Fruit fly (Drosophila melanogaster) whole organism: Measurements from ENCODE around the gene CG18132.

Experiments
- CG8478 ChIP-seq: fragments of >200 bp; optimal IDR thresholded peaks from 2 replicates; lab custom pipeline; 2018; ENCODE audit warnings: inconsistent platforms
- Dll ChIP-seq: fragments of >200 bp; optimal IDR thresholded peaks from 2 replicates; lab custom pipeline; 2017
- EcR ChIP-seq, 2 experiments: fragments of >200 bp; optimal IDR thresholded peaks; 2 replicates each; lab custom pipeline; 2017; ENCODE audit warnings: missing biosample characterization in 2 of 2, missing genetic modification characterization in 2 of 2, missing genetic modification reagents in 2 of 2
- pan ChIP-seq: fragments of >200 bp; optimal IDR thresholded peaks from 2 replicates; lab custom pipeline; 2017
- psq ChIP-seq: fragments of >200 bp; optimal IDR thresholded peaks from 2 replicates; lab custom pipeline; 2017
- usp ChIP-seq: fragments of >200 bp; optimal IDR thresholded peaks from 2 replicates; lab custom pipeline; 2017; ENCODE audit warnings: missing biosample characterization, missing genetic modification characterization, mixed read lengths

The CG18132 gene

dm6 chr2L:1517378-1517777 lies at the start of gene CG18132:
CG18132 (minus strand) TSS chr2L:1517478.
- TF ChIP-seq pan (lab: Kevin White, UChicago) (no peak), usp (no peak), CG8478 (lab: Kevin White, UChicago) (no peak), EcR (GFP tag; optimal IDR thresholded peaks at IDR 0.05; lab: Kevin White, UChicago) (no peak), psq (lab: Kevin White, UChicago) (no peak), Dll (lab: Kevin White, UChicago) (no peak)

- TF ChIP-seq pan (lab: Kevin White, UChicago) (no peak), psq (lab: Kevin White, UChicago) (no peak), CG8478 (lab: Kevin White, UChicago) (no peak), usp (no peak), EcR (GFP tag; optimal IDR thresholded peaks at IDR 0.05; lab: Kevin White, UChicago) (peak in 1 of 2 experiments; percentile 1)
Measured at dm6 chr2L:1559811-1560501, 42.7 kb upstream of the CG18132 start.

DNA sequence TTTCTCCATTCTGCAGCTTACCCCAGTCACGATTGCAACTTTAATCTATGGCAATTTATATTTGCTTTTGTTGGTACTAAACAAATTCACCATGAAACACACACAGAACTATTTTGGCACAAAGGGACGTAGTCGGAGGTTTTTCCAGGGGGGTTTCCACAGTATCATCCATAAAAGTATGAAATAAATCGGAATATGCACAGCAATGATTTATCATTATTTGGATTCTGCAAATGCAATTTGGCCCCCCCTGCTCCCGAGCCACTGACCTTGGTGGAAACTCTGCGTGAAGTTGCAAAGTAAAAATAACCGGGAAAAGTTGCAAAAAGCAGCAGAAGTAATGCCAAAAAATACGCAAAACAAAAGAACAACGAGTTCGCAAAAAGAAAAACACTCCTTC lies 40.6 kb upstream of the CG18132 start:
- TF ChIP-seq pan (lab: Kevin White, UChicago): no peak
- no peak for TF ChIP-seq Dll (lab: Kevin White, UChicago)
- TF ChIP-seq EcR (GFP tag; optimal IDR thresholded peaks at IDR 0.05; lab: Kevin White, UChicago): no peak
- TF ChIP-seq CG8478 (lab: Kevin White, UChicago): no peak
- no peak for TF ChIP-seq psq (lab: Kevin White, UChicago)
- TF ChIP-seq usp: no peak

DNA sequence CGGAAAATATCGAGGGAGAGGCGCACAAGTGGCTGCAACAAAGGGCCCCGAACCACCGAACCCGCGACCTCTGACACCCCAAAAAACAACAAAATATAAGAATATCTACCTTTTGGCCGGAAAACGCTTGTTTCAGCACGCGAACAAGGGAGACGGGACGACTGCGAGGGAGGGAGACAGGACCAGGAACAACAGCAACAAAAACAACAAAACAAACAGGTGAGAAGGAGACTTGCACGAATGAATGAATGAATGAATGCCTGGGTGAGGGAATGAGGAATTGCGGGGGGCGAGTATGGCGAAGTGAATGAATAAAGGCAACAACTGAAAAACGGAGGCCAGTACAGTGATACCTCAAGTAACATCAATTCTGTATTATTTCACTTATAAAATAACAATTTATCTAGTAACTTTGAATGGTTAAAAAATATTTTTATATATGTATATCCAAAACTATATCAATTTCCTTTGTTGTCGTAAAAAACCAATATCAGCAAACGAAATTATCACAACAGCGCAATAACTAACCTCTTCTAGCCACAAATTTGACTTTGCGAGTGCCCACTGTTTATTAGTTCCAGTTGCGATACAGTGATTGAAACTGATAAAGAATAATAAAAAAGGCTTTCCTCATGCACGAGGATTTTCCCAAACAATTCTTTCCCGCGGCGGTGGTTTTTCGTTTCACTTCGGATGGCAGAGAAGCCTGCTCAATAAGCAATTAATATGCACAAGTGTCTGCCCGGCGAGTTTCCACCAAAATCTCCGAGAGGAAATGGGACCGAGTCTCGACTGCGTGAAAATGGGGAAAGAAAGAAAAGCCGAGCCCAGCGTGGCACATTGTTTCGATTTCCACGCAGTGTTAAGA lies 39.7 kb upstream of the CG18132 start:
- TF ChIP-seq psq (lab: Kevin White, UChicago): no peak
- TF ChIP-seq pan (lab: Kevin White, UChicago): no peak
- TF ChIP-seq CG8478 (lab: Kevin White, UChicago): no peak
- TF ChIP-seq Dll (lab: Kevin White, UChicago): no peak
- no peak for TF ChIP-seq EcR (GFP tag; optimal IDR thresholded peaks at IDR 0.05; lab: Kevin White, UChicago)
- no peak for TF ChIP-seq usp

DNA sequence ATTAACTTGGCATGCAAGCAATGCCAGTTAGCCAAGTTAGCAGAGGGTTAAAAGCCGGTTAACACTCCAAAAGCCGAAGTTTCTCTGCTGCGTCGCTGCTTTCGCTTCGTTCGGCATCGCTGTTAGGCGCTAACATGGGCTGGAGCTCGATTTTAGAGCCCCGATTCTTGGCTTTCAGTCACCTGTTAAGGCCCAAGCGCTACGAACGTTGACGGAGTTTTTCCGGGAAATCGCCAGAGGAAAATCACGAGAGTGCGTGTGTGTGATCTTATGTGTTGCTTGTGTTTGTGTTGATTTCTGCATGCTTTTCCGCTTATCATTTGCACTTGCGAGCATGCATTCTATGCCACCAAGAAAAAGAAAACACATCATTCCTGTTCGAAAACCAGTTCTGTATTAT lies 37.7 kb upstream of the CG18132 start, which contains the start of gene haf:
Gene haf (plus strand): TSS at position 176 of the 400 bp plus-strand sequence.
- no peak for TF ChIP-seq Dll (lab: Kevin White, UChicago)
- no peak for TF ChIP-seq pan (lab: Kevin White, UChicago)
- no peak for TF ChIP-seq psq (lab: Kevin White, UChicago)
- no peak for TF ChIP-seq CG8478 (lab: Kevin White, UChicago)
- no peak for TF ChIP-seq EcR (GFP tag; optimal IDR thresholded peaks at IDR 0.05; lab: Kevin White, UChicago)
- TF ChIP-seq usp: no peak

DNA sequence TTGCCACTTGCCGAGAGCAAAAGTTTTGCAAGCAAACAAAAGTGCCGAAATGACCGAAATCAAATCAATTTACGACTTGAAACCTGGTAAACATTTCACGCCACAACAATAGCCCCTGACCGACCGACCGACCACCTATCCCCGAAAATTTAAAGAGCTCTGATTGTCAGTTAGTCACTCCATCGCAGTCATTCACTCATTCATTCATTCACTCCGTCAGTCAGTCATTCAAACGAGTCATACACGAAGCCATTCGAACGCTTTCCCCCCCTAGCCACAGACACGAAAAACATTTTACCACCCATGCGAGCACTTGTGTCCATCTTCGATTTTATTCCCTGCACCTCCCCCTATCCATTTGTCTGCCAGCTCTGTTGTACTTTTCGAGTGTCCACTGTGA lies 30.6 kb upstream of the CG18132 start:
- TF ChIP-seq Dll (lab: Kevin White, UChicago) (no peak), usp (no peak)

DNA sequence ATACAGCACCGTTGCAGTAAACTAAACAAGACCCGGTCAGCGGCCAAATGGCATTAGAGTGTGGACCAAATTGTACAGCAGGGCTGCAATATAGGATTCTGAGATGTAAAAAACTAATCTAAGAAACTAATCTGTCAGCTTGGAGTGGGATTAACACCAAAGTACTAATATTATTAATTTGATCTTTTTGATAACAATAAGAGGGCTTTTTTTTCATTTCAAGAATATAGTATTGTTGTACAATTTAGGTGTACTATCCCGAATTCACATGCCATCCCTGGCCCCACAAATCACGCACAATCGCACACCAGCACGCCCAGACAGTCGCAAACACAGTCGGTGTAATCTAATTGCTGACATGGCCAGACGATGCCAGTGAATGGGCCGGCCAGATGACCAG lies 20.9 kb upstream of the CG18132 start:
- TF ChIP-seq pan (lab: Kevin White, UChicago) (no peak), CG8478 (lab: Kevin White, UChicago) (no peak), EcR (GFP tag; optimal IDR thresholded peaks at IDR 0.05; lab: Kevin White, UChicago) (no peak), psq (lab: Kevin White, UChicago) (no peak), Dll (lab: Kevin White, UChicago) (no peak), usp (no peak)

- no peak for TF ChIP-seq pan (lab: Kevin White, UChicago)
- no peak for TF ChIP-seq usp
- TF ChIP-seq psq (lab: Kevin White, UChicago): no peak
Measured at dm6 chr2L:1535231-1535630, 18.0 kb upstream of the CG18132 start.

dm6 chr2L:1522397-1522796 lies 5.1 kb upstream of the CG18132 start, which contains the start of gene Or22b:
Or22b (plus strand) TSS chr2L:1522697.
- TF ChIP-seq psq (lab: Kevin White, UChicago): no peak
- TF ChIP-seq CG8478 (lab: Kevin White, UChicago): no peak
- TF ChIP-seq usp: no peak
- no peak for TF ChIP-seq pan (lab: Kevin White, UChicago)
- no peak for TF ChIP-seq EcR (GFP tag; optimal IDR thresholded peaks at IDR 0.05; lab: Kevin White, UChicago)

- no peak for TF ChIP-seq pan (lab: Kevin White, UChicago)
- no peak for TF ChIP-seq CG8478 (lab: Kevin White, UChicago)
- TF ChIP-seq usp: no peak
Measured at dm6 chr2L:1520191-1520590, 2.9 kb upstream of the CG18132 start, which contains the start of gene Or22a. Or22a (plus strand) TSS chr2L:1520491.

DNA sequence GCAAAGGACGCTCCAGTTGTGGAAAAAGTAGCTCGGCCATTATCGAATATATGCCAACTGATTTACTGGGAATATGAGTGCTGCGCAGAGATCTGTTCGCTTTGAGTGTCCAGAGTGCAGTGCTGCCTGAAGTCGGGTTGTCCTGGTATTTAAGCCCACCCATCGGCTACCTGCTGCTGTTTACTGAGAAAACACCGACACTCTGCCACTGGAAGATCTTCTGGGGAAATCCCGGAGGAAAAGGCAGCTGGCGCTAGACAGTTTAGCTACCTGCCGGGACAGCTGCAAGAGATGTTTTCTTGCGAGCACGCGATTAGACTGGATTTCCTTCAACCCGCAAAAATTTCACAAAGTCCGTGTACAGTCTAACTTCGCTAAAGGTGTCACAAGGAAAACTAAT lies 744 bp upstream of the CG18132 start, which contains the start of gene halo:
Gene halo (minus strand): TSS at position 127 of the 400 bp plus-strand sequence.
- TF ChIP-seq pan (lab: Kevin White, UChicago) (no peak), usp (no peak), Dll (lab: Kevin White, UChicago) (no peak), CG8478 (lab: Kevin White, UChicago) (no peak), psq (lab: Kevin White, UChicago) (no peak), EcR (GFP tag; optimal IDR thresholded peaks at IDR 0.05; lab: Kevin White, UChicago) (no peak)

DNA sequence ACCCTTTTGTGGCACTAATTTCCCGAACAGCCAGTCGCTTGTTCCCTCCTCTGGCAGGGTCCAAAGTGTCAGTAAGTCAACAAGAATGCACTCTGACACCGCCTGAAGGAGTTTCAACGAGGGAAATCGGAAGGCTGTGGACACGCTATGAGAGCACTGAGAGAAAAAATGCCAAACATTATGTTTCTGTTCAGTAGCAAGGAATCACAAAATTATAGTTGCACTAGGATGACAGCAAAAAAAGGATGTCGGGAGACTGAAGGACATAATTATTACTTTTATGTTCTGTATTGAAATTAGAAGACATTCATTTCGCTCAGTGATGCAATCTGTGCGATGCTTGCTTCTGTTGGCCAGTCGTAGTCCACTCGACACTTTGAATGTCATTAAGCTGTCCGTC lies 7.5 kb downstream of the CG18132 start:
- TF ChIP-seq CG8478 (lab: Kevin White, UChicago) (no peak), pan (lab: Kevin White, UChicago) (no peak)
